Fruit fly (Drosophila melanogaster): ENCODE data around the gene CG5883.

DNA sequence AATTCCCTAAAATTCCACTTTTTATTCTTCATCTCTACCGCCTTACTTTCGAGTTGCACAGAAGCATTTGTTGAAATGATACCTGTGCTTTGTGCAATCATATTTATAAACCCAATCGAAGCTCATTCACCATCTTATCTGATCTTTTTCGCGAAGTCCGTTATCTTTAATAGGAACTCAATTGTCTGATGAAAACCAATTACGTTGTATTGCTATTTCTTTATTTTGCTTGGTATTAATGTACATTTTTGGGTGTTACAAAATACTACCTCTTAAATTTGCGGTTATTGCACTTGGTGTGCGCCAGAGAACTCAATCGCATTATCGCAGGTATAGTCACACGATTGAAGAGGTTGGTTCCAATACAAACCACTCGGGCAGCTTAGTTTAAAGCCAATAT, 28.2 kb upstream of the CG5883 start, which contains the start of gene Muc68E:
- TF ChIP-seq insv (optimal IDR thresholded peaks at IDR 0.05) (no peak), Myc (optimal IDR thresholded peaks at IDR 0.05) (no peak), psq (optimal IDR thresholded peaks at IDR 0.05) (no peak), h (optimal IDR thresholded peaks at IDR 0.05) (no peak)

Measured in Kc167 (cell line).